Worm (Caenorhabditis elegans): ENCODE measurements around the gene srw-124.

DNA sequence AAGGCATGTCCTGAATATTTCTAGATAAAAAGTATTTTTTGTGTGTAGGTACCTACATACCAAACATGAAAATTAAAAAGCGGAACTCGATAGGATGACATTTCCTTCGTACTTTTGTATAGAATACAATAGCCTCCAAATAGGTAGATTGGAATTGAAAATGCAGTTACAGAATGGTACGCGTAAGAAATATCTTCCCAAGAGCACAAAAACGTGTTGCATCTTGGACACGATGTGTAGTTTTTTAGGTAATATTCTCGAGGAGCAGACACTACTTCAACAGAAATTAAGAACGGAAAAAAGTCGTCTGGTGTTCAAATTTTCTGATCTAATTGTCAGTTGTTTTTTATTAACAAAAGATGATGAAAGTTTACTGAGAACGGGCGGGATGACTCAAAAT, 11.0 kb downstream of the srw-124 start, which contains the start of gene srh-85:
- TF ChIP-seq M03D4.4 (tag; optimal IDR thresholded peaks at IDR 0.05) = no peak
- TF ChIP-seq elt-3 (tag; optimal IDR thresholded peaks at IDR 0.05) = no peak

Data from whole organism, mixed stage, embryonic.